Worm (Caenorhabditis elegans): ENCODE measurements around the gene kgb-2.

DNA sequence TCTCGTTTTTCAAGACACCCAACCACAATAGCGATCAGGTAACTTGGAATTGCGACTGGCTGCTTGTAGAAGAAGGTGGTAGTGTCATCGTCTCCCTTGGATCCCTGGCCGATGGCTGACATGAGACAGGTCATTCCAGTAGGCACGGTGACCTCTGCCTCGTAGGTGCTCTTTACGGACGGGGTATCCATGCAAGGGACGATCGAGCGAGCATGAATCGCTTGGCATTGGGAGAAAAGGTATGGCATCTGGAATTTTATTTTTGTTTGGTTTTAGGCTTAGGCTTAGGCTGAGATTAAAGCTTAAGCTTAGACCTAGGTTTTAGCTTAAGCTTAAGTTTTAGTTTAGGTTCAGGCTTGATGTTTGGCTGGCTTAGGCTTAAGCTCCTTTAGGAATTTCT, 4.4 kb downstream of the kgb-2 start:
- TF ChIP-seq ceh-91 (GFP tag; IDR thresholded peaks at IDR 0.05) (no peak), attf-5 (GFP tag; optimal IDR thresholded peaks at IDR 0.05) (no peak), B0019.2 (GFP tag; conservative IDR thresholded peaks at IDR 0.05) (no peak), Y53G8AR.9 (GFP tag; conservative IDR thresholded peaks at IDR 0.05) (no peak), snpc-4 (GFP tag; optimal IDR thresholded peaks at IDR 0.05) (no peak), snpc-4 (tag; optimal IDR thresholded peaks at IDR 0.05) (no peak), pha-4 (tag; optimal IDR thresholded peaks at IDR 0.05) (no peak), nhr-90 (tag; optimal IDR thresholded peaks at IDR 0.05) (no peak), efl-1 (GFP tag; optimal IDR thresholded peaks at IDR 0.05) (no peak), Y67H2A.10 (GFP tag; conservative IDR thresholded peaks at IDR 0.05) (no peak), C06A6.2 (GFP tag; conservative IDR thresholded peaks at IDR 0.05) (no peak), F57A8.1 (GFP tag; optimal IDR thresholded peaks at IDR 0.05) (no peak), pbrm-1 (GFP tag; IDR thresholded peaks at IDR 0.05) (no peak), sdz-38 (tag; optimal IDR thresholded peaks at IDR 0.05) (no peak), unc-130 (GFP tag; optimal IDR thresholded peaks at IDR 0.05) (no peak)

Data from whole organism, young adult.